Fruit fly (Drosophila melanogaster): Measurements from ENCODE around the gene CheB38a.
A peak's percentile ranks its signal among the peaks of the same experiment; 100 is the strongest.

Gene CheB38a

dm6 chr2L:20864764-20865265 lies 46.5 kb upstream of the CheB38a start, which contains the start of gene CG9338 (continued):
- TF ChIP-seq CG30403 (GFP tag; optimal IDR thresholded peaks at IDR 0.05) = peak; percentile 84
- peak; percentile 72 for TF ChIP-seq Atf3 (GFP tag; optimal IDR thresholded peaks at IDR 0.05)
- TF ChIP-seq CG8924 (tag; optimal IDR thresholded peaks at IDR 0.05) = no peak
- peak; percentile 34; the same call in 1 of the 2 replicates for TF ChIP-seq dati (GFP tag; IDR thresholded peaks at IDR 0.05)
- peak; percentile 64 for TF ChIP-seq pb (GFP tag; optimal IDR thresholded peaks at IDR 0.05)
- TF ChIP-seq lilli (GFP tag; optimal IDR thresholded peaks at IDR 0.05) = peak; percentile 87
- TF ChIP-seq bbx (GFP tag; IDR thresholded peaks at IDR 0.05; ENCODE audit: partially characterized antibody) = peak; percentile 57; the same call in 1 of the 2 replicates
- TF ChIP-seq CG17829 (tag; optimal IDR thresholded peaks at IDR 0.05) = peak; percentile 95
- TF ChIP-seq CG6683 (GFP tag; optimal IDR thresholded peaks at IDR 0.05) = peak; percentile 88
- peak; percentile 67 for TF ChIP-seq tin (GFP tag; optimal IDR thresholded peaks at IDR 0.05)
- TF ChIP-seq YL-1 (GFP tag; optimal IDR thresholded peaks at IDR 0.05) = peak; percentile 36
- peak; percentile 93 for TF ChIP-seq ara (GFP tag; IDR thresholded peaks at IDR 0.05)
- TF ChIP-seq crc (GFP tag; optimal IDR thresholded peaks at IDR 0.05) = peak; percentile 66
- TF ChIP-seq slp2 (GFP tag; optimal IDR thresholded peaks at IDR 0.05) = peak; percentile 74
- TF ChIP-seq sob (GFP tag; IDR thresholded peaks at IDR 0.05) = peak; percentile 78
- TF ChIP-seq vvl (GFP tag; IDR thresholded peaks at IDR 0.05) = peak; percentile 89
- TF ChIP-seq CG32772 (GFP tag; IDR thresholded peaks at IDR 0.05) = no peak; the same call in 1 of the 2 replicates
- TF ChIP-seq slou (GFP tag; optimal IDR thresholded peaks at IDR 0.05) = peak; percentile 47
- peak; percentile 74 for TF ChIP-seq Camta (GFP tag; optimal IDR thresholded peaks at IDR 0.05)
- TF ChIP-seq toy (GFP tag; IDR thresholded peaks at IDR 0.05) = peak; percentile 82
- peak; percentile 77 for TF ChIP-seq zfh1 (GFP tag; IDR thresholded peaks at IDR 0.05)
- TF ChIP-seq sens-2 (GFP tag; IDR thresholded peaks at IDR 0.05) = 0 out of 2 replicates have a peak, but pooled peaks have one; percentile 11
- TF ChIP-seq Dbx (GFP tag; IDR thresholded peaks at IDR 0.05) = peak; percentile 77
- no peak for TF ChIP-seq Lim3 (GFP tag; IDR thresholded peaks at IDR 0.05)
- TF ChIP-seq twi (tag; optimal IDR thresholded peaks at IDR 0.05) = peak; percentile 46
- peak; percentile 79; the same call in 1 of the 2 replicates for TF ChIP-seq ranshi (GFP tag; IDR thresholded peaks at IDR 0.05)
- TF ChIP-seq CG7839 (tag; optimal IDR thresholded peaks at IDR 0.05) = peak; percentile 85
- peak; percentile 88 for TF ChIP-seq CG10654 (GFP tag; optimal IDR thresholded peaks at IDR 0.05)
- peak; percentile 62 for TF ChIP-seq CG3838 (GFP tag; optimal IDR thresholded peaks at IDR 0.05)
- TF ChIP-seq CG11247 (GFP tag; IDR thresholded peaks at IDR 0.05) = peak; percentile 44; the same call in 1 of the 2 replicates
- peak; percentile 42; the same call in 1 of the 2 replicates for TF ChIP-seq ap (GFP tag; IDR thresholded peaks at IDR 0.05)
- peak; percentile 88 for TF ChIP-seq CG7372 (GFP tag; IDR thresholded peaks at IDR 0.05)
- TF ChIP-seq gt (GFP tag; IDR thresholded peaks at IDR 0.05) = peak; percentile 76
- TF ChIP-seq sc (optimal IDR thresholded peaks at IDR 0.05) = no peak
- peak; percentile 22 for TF ChIP-seq sc (GFP tag; optimal IDR thresholded peaks at IDR 0.05)
- peak; percentile 89 for TF ChIP-seq CG9609 (GFP tag; optimal IDR thresholded peaks at IDR 0.05)
- peak; percentile 69 for TF ChIP-seq CG9817 (tag; optimal IDR thresholded peaks at IDR 0.05)
- no peak for TF ChIP-seq CG16813 (GFP tag; IDR thresholded peaks at IDR 0.05; ENCODE audit: partially characterized antibody)
- peak; percentile 94 for TF ChIP-seq phol (tag; optimal IDR thresholded peaks at IDR 0.05)
- peak; percentile 66 for TF ChIP-seq Deaf1 (tag; optimal IDR thresholded peaks at IDR 0.05)
- TF ChIP-seq CG4282 (GFP tag; optimal IDR thresholded peaks at IDR 0.05) = no peak
- TF ChIP-seq CG18764 (GFP tag; optimal IDR thresholded peaks at IDR 0.05) = peak; percentile 91
- no peak for TF ChIP-seq otp (GFP tag; IDR thresholded peaks at IDR 0.05)
- TF ChIP-seq CG2202 (tag; optimal IDR thresholded peaks at IDR 0.05) = peak; percentile 70
- TF ChIP-seq CG4707 (GFP tag; optimal IDR thresholded peaks at IDR 0.05) = peak; percentile 11
- TF ChIP-seq CG15601 (tag; optimal IDR thresholded peaks at IDR 0.05) = peak; percentile 79
- TF ChIP-seq pan (optimal IDR thresholded peaks at IDR 0.05) = no peak
- peak in 1 of 2 experiments; percentile 92 for TF ChIP-seq pan (GFP tag; optimal IDR thresholded peaks at IDR 0.05 in 1 of 2, IDR thresholded peaks at IDR 0.05 in 1 of 2)
- no peak for TF ChIP-seq aop (GFP tag; IDR thresholded peaks at IDR 0.05)
- TF ChIP-seq zfh2 (GFP tag; optimal IDR thresholded peaks at IDR 0.05) = peak; percentile 84
- peak; percentile 83 for TF ChIP-seq Jarid2 (GFP tag; optimal IDR thresholded peaks at IDR 0.05)
- TF ChIP-seq CG6272 (GFP tag; IDR thresholded peaks at IDR 0.05) = peak; percentile 83

All from whole organism, embryonic.